Worm (Caenorhabditis elegans): ENCODE results near the gene clec-130.

Gene clec-130

DNA sequence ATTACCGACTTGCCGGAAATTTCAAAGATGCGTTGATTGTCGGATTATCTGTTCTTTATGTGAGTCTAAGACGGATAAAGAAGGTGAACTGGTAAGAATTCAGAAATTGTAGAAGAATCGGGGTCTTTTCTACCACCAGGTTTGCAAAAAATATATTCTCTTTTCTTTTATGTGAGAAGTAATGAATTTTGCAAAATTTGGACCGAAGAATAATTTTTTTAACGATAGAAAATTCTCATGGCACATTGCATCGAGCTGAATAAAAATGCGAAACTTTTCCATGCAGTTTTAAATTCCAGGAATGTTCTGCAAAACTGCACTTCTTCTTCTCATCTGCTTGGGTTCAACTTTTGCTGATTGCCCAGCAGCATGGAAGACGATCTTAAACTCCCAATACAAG lies at the start of gene clec-130:
TSS of gene clec-130 (plus strand) at position 301 of the 400 bp plus-strand sequence.
- no peak for TF ChIP-seq unc-62 (GFP tag; optimal IDR thresholded peaks at IDR 0.05)

DNA sequence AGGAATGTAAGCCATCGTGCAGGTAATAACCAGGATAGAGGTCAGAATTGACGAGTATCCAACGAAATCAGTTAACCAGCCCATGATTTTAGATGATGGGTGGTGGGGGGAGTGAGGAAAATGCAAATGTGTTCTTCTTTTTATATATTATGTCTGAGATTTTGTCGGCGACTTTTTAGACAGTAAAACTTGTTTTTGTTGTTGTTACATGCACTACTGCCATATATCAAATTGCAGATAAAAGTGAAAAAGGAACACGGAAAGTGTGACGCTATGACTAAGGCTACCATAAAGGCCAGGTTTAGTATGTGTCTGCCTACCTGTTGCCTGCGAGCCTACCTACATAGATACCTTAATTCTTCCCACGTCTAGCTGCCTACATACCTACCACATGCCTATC lies 49.3 kb upstream of the clec-130 start, which contains the start of gene col-72:
TSS of gene col-72 (minus strand) at position 101 of the 400 bp plus-strand sequence.
- TF ChIP-seq unc-62 (GFP tag; optimal IDR thresholded peaks at IDR 0.05) = no peak

DNA sequence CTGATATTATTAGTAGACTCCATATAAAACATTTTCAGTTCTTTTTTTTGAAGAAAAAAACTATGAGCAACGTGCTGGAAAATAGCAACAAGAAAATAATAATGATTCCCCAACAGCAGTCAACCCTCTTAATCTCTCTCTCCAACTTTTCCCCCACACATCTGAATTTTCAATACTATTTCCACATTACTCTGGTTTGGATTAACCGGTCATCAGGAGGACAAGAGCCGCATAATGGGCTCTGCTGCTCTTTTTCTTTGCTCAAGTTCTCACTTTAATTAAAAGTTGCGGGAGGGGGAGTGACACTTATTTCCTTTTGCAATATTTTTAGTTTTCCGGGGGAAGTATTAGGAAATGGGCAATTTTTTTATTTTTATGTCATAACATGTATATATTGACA lies 45.9 kb upstream of the clec-130 start:
- no peak for TF ChIP-seq unc-62 (GFP tag; optimal IDR thresholded peaks at IDR 0.05)

DNA sequence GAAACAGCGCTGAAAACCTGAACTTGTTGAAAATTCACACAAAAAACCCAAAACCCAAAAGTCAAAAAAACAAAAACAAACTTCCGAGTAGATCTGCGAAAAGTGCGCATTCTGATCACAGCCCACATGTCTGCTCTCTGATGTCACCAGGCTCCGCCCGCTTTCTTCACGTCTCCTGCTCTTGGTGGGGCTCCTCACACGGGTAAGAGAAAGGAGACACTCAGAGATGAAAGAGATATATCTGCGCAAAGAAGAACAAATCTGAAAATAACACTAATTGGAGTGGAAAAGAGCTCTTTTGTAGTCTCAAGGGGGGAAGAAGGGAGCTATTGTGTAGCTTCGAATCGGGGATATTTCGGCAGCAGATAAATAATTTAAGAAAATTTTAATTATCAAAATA lies 45.1 kb upstream of the clec-130 start, which contains the start of gene ncs-6:
TSS of gene ncs-6 (minus strand) at position 261 of the 400 bp plus-strand sequence.
- no peak for TF ChIP-seq unc-62 (GFP tag; optimal IDR thresholded peaks at IDR 0.05)

DNA sequence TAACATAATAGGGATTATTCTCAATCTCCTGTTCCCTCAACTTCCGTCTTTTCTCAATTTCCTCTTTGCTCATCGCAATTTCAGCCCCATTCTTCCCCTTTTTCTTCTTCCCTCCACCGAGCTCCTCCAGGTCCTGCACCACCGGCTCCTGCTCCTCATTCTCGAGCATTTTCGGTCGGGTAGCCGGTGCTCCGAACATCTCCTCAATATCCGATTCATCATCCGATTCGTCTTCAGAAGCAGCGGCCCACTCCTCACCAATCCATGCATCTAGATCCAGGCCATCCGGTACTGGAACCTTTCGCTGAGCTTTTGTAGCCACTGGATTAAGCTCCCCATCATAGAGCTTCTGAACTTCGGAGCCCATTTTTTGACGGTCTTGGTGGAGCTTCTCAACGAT lies 33.2 kb upstream of the clec-130 start:
- no peak for TF ChIP-seq unc-62 (GFP tag; optimal IDR thresholded peaks at IDR 0.05)

DNA sequence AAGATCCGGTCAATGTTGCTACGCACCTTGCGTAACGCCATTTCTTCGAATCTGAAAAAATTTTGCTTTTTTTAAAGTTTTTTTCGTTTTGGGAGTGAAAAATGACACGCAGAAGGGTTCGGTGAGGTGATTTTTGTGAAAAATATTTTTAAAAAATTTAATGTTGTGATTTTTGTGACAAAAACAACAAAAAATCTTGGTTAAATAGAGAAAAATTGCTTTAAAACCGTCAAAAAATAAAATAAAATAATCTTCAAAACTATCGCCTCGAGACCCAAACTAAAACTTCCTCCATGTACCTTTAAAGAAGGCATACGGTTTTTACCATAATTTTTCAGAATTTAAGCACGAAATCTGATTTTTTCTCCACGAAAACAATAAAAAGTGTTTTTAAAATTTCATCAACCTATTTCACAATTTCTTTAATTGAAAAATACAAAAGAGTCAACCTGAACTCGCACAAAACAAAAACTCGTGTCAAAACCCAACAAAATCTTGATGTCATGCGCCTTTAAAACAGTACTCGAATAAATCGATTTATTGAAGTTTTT lies 26.9 kb upstream of the clec-130 start, which contains the start of gene apd-3:
TSS of gene apd-3 (minus strand) at position 51 of the 551 bp plus-strand sequence.
- no peak for TF ChIP-seq unc-62 (GFP tag; optimal IDR thresholded peaks at IDR 0.05)

DNA sequence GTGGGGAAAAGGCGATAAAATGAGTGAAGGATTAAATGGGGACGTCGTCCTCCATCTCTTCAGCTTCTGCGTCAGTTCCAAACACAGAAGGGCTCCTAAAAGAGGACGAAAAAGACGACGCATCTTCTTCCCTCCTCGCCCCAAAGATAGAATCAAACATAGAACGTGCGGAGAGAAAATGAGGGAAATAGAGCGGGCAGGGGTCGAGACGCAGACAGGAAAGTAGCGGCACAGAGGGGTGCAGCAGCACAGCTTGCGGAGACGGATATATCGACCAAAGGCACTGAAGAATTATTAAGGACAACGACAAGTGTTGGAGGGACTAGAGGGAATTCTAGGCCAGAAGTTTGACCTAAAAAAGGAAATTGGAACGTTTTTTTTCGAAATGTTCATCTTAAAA lies 26.1 kb upstream of the clec-130 start:
- no peak for TF ChIP-seq unc-62 (GFP tag; optimal IDR thresholded peaks at IDR 0.05)

DNA sequence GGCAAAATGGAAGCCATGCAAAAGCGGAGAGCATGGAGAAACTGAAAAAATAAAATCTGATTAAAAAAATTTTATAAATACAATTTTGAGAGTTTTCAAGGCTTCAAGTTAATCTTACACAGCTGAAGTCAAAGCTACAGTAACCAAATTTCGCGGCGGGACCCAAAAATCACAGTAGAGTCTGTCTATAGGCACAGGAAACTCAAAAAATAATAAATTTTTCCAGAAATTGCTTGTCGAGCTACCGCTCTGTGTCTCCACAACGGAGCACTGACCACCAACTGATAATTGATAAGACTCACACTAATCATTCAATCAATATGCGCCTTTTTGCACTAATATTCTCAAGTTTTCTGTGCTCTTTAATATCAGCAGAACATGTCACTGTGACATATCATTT lies 23.0 kb upstream of the clec-130 start, which contains the start of gene W10G11.19:
TSS of gene W10G11.19 (plus strand) at position 301 of the 400 bp plus-strand sequence.
- TF ChIP-seq unc-62 (GFP tag; optimal IDR thresholded peaks at IDR 0.05) = no peak

DNA sequence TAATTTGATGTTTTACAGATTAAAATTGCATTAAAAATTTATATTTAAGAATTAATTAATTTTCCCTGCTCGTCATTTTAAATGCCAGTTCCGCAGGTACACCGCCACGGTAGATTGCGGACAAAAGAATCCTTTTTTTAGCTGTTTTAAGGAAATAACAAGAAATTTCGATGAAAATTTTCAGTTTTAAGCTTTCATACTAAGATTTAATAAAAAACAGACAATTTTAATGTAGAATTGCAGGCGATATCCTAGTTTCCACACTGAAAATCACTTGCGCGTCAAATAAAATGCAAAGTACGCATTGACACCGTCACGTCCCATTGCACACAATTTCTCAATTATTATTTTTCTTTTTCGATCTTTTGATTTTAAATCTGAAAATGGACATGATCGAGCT lies 19.9 kb upstream of the clec-130 start, which contains the start of gene dnc-3:
TSS of gene dnc-3 (plus strand) at position 272 of the 400 bp plus-strand sequence.
- no peak for TF ChIP-seq unc-62 (GFP tag; optimal IDR thresholded peaks at IDR 0.05)

DNA sequence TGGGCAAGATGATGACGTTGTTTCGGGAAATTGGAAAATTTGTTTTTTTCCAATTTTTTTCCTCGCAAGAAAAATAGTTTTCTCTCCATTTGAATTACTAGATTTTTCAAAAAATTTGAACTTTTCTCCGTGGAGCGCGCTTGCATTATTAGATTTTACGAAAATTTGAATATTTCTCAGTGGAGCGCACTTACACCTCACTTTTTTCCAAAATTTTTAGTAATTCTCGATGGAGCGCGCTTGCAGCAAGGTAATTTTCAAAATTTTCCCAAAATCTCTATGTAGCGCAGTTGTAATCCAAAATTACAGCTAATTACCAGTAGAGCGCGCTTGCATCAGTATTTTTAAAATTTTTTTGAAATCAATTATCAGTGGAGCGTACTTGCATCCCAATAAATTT lies 18.7 kb upstream of the clec-130 start:
- no peak for TF ChIP-seq unc-62 (GFP tag; optimal IDR thresholded peaks at IDR 0.05)

DNA sequence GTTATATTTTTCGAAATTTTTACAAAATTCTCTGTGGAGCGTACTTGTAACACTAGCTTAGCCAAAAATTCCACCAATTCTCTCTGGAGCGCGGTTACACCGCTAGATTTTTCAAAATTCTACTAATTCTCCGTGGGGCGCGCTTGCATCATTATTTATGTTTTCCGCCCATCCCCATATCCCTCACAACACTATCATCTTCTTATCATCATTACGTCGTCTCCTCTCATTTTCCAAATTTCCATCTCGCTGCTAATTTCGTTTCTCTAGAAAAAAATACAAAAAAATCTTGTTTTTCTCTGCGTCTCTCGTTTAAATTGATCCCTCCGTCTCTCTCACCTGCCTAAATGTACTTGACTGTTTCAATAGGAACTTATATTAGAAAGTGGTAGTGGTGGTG lies 18.1 kb upstream of the clec-130 start:
- no peak for TF ChIP-seq unc-62 (GFP tag; optimal IDR thresholded peaks at IDR 0.05)

DNA sequence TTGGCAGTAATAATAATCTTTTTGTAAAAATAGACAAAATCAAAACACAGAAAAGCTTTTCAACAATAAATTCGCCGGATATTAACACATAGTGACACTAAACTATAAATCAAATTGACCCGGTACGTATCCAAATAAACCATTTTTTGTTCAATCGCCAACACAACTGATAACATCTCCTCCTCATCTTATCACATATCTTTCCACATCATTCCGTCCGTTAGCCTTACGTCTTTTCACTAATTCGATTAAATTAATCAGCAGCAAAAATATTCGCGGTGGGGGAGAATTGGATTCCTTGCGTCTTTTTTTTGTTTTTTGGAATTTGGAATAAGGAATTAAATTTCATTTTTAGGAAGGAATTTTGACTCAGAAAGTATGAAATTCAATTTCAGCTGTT lies 16.8 kb upstream of the clec-130 start:
- no peak for TF ChIP-seq unc-62 (GFP tag; optimal IDR thresholded peaks at IDR 0.05)

DNA sequence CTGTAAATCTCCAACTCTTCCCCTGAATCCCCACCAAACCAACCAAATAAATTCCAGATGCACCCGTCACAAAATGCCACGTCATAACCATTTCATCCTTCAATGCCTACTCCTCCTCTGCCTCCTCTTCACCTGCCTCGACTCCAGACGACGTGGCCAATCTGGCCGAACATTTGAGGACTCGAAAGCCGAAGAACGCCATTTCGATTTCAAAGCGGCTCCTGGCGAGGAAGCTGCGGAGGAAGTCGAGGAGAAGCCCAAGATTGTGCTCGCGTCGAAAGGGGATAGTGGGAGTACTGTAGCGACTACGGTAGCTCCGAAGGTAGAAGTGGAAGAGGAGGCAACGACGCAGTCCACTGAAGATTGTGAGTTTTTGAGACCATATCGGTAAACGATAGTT lies 15.9 kb upstream of the clec-130 start, which contains the start of gene lgc-45:
TSS of gene lgc-45 (plus strand) at position 56 of the 400 bp plus-strand sequence.
- no peak for TF ChIP-seq unc-62 (GFP tag; optimal IDR thresholded peaks at IDR 0.05)

DNA sequence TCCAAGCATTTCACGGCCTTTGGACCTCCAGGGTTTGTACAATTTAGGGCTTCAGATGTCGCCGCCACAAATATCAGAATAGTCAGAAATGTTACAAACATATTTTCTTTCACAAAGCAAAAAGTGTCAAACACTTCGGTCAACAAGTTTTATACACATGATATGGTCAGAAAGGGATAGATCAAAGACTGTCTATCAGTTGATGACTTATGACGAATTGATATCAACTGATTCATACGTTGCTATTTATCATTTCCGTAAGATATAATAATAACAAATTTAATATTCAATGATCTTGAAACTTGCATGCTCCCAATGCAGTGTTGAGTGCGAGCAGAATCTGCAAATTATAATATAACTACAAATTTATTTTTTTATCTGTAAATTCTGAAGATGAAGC lies 12.8 kb upstream of the clec-130 start, which contains the start of gene W10G11.1:
TSS of gene W10G11.1 (minus strand) at position 101 of the 400 bp plus-strand sequence.
- TF ChIP-seq unc-62 (GFP tag; optimal IDR thresholded peaks at IDR 0.05) = no peak

DNA sequence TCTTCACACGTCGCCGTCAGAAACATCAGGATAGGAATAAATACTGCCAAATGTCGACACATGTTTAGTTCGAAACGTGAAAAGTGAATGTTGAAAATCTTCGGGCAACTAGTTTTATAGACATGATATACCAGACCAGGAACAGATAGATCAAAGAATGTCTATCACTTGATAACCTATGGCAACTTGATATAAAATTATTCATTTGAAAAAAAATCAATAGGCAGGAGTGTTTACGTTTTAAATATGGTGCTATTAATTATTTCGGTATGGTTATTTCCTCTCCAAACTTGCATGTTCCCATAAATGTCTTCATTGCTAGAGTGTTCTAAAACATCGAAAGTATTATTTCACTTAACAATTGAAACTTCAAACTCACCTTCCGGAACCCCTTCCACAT lies 11.8 kb upstream of the clec-130 start, which contains the start of gene W10G11.2:
TSS of gene W10G11.2 (minus strand) at position 101 of the 400 bp plus-strand sequence.
- TF ChIP-seq unc-62 (GFP tag; optimal IDR thresholded peaks at IDR 0.05) = no peak

DNA sequence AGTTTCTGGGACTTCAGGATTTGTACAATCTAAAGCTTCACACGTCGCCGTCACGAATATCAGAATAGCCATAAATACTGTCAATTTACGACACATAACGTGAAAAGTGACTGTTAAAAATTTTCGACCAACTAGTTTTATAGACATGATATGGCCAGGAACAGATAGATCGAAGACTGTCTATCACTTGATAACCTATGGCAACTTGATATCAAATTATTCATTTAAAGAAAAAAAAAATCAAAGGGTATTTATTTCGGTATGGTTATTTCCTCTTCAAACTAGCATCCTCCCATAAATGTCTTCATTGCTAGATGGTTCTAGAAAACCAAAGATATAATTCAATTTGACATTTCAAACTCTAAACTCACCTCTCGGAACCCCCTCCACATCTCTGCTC lies 10.9 kb upstream of the clec-130 start, which contains the start of gene W10G11.3:
TSS of gene W10G11.3 (minus strand) at position 101 of the 400 bp plus-strand sequence.
- no peak for TF ChIP-seq unc-62 (GFP tag; optimal IDR thresholded peaks at IDR 0.05)

DNA sequence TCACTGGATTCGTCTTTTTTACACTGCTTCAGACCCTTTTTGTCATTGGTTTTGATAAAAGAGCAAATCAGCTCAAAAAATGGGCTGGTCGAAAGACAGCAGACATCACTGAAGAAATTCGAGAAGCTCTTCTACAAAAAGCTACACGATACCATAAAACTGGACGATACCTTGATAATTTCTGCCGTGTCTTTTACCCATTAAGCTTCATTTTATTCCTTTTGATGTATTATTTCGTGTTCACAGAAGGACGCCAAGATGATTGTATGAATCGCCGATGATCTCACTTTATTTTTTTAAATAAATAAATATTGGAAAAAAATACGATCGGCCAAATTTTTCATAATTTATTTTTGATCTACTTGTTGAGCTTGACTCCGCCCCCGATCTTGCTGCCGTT lies 6.3 kb upstream of the clec-130 start:
- TF ChIP-seq unc-62 (GFP tag; optimal IDR thresholded peaks at IDR 0.05) = no peak

Measured in whole organism, dauer.